Worm (Caenorhabditis elegans) whole organism, mixed stage, embryonic: Measurements from ENCODE around the gene T25F10.1.

Experiments used
- blmp-1 ChIP-seq: fragments of 150-350 bp; optimal IDR thresholded peaks from 2 replicates; lab custom pipeline; 2014; ENCODE audit warnings: missing biosample characterization, missing genetic modification characterization
- ceh-43 ChIP-seq: fragments of 200-800 bp; sonication (Bioruptor generic); optimal IDR thresholded peaks from 2 replicates; lab custom pipeline; 2018; ENCODE audit warnings: mild to moderate bottlenecking, missing genetic modification characterization, moderate library complexity, missing compliant biosample characterization
- elt-3 ChIP-seq: fragments of 150-350 bp; optimal IDR thresholded peaks from 2 replicates; lab custom pipeline; 2014; ENCODE audit warnings: missing biosample characterization, missing genetic modification characterization
- flh-1 ChIP-seq: fragments of 200-800 bp; sonication (Bioruptor generic); optimal IDR thresholded peaks from 2 replicates; lab custom pipeline; 2018; ENCODE audit warnings: mild to moderate bottlenecking, missing genetic modification characterization, moderate library complexity, missing compliant biosample characterization
- lin-13 ChIP-seq: fragments of 150-350 bp; optimal IDR thresholded peaks from 2 replicates; lab custom pipeline; 2014; ENCODE audit warnings: missing biosample characterization, missing genetic modification characterization
- nhr-12 ChIP-seq: fragments of 150-350 bp; optimal IDR thresholded peaks from 2 replicates; lab custom pipeline; 2014; ENCODE audit warnings: missing biosample characterization, missing genetic modification characterization
- nhr-28 ChIP-seq: fragments of 150-350 bp; optimal IDR thresholded peaks from 2 replicates; lab custom pipeline; 2014; ENCODE audit warnings: missing biosample characterization, missing genetic modification characterization
- nhr-76 ChIP-seq: sonication (generic microtip); optimal IDR thresholded peaks from 2 replicates; lab custom pipeline; 2017; ENCODE audit warnings: missing biosample characterization, missing genetic modification characterization
- pha-4 ChIP-seq: fragments of 150-350 bp; optimal IDR thresholded peaks from 2 replicates; lab custom pipeline; 2018; ENCODE audit warnings: missing biosample characterization, missing genetic modification reagents, missing genetic modification characterization

DNA sequence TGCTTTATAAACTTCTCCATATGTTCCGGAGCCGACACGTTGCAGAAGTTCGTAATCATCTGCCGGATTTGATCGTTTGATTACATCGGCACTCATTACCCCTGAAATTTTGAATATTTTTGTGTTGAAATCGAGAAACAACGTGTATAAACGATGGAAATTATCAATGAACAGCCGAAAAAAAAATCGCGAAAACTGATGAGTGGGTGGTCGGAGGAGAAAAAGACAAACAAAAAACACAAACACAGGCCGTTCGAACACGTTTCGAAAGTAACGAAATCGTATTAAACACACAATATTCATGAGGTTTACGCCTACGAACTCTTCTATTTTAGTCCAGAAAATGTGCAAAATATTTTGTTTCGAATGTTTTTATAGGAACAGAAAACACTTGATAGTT, 24.3 kb downstream of the T25F10.1 start, which contains the start of gene gck-2:
- TF ChIP-seq flh-1 (no peak), ceh-43 (GFP tag; lab: Kevin White, UChicago) (no peak), lin-13 (no peak), elt-3 (tag; lab: Kevin White, UChicago) (no peak), nhr-76 (no peak), blmp-1 (no peak), nhr-12 (tag; lab: Kevin White, UChicago) (no peak), pha-4 (no peak), nhr-28 (tag; lab: Kevin White, UChicago) (no peak)
